Fruit fly (Drosophila melanogaster) whole organism, embryonic: Measurements from ENCODE around the gene Nthl1.

ENCODE experiments used
- ATbp ChIP-seq: fragments of 200-800 bp; sonication (Bioruptor generic); optimal IDR thresholded peaks from 2 replicates; lab custom pipeline; 2017; ENCODE audit warnings: missing biosample characterization, mild to moderate bottlenecking, missing genetic modification characterization, missing genetic modification reagents
- Aef1 ChIP-seq: fragments of 200-800 bp; sonication (Bioruptor generic); IDR thresholded peaks from 3 replicates; pipeline ENCODE4 v1.3.6; 2022; ENCODE audit warnings: missing biosample characterization, missing genetic modification characterization
- C15 ChIP-seq: fragments of 200-800 bp; sonication (Bioruptor generic); IDR thresholded peaks from 3 replicates; pipeline ENCODE4 v1.3.6; 2022; ENCODE audit warnings: missing biosample characterization, missing genetic modification characterization
- CG10147 ChIP-seq: fragments of 200-800 bp; sonication (Bioruptor generic); optimal IDR thresholded peaks from 2 replicates; lab custom pipeline; 2019; ENCODE audit warnings: missing biosample characterization, mild to moderate bottlenecking, missing genetic modification characterization, moderate library complexity
- CG10979 ChIP-seq: fragments of 200-800 bp; sonication (Bioruptor generic); optimal IDR thresholded peaks from 2 replicates; lab custom pipeline; 2018; ENCODE audit warnings: missing biosample characterization, mild to moderate bottlenecking, missing genetic modification characterization, moderate library complexity
- CG11398 ChIP-seq: fragments of 200-800 bp; sonication (Bioruptor generic); optimal IDR thresholded peaks from 2 replicates; lab custom pipeline; 2016; ENCODE audit warnings: missing biosample characterization, missing genetic modification characterization
- CG13775 ChIP-seq: fragments of 200-800 bp; sonication (Bioruptor generic); optimal IDR thresholded peaks from 3 replicates; lab custom pipeline; 2017; ENCODE audit warnings: missing biosample characterization, mild to moderate bottlenecking, missing genetic modification characterization
- CG14667 ChIP-seq: fragments of 200-800 bp; sonication (Bioruptor generic); IDR thresholded peaks from 2 replicates; pipeline ENCODE4 v1.3.6; 2022; ENCODE audit warnings: missing biosample characterization, missing genetic modification characterization
- CG2116 ChIP-seq: fragments of 200-800 bp; sonication (Bioruptor generic); optimal IDR thresholded peaks from 3 replicates; lab custom pipeline; 2018; ENCODE audit warnings: missing biosample characterization, mild to moderate bottlenecking, missing genetic modification characterization
- CG2129 ChIP-seq: fragments of 200-800 bp; sonication (Bioruptor generic); IDR thresholded peaks from 2 replicates; pipeline ENCODE4 v1.3.6; 2022; ENCODE audit warnings: missing biosample characterization, missing genetic modification characterization; ENCODE audit not compliant: partially characterized antibody
- CG3163 ChIP-seq: fragments of 200-800 bp; sonication (Bioruptor generic); optimal IDR thresholded peaks from 3 replicates; lab custom pipeline; 2016; ENCODE audit warnings: missing biosample characterization, missing genetic modification characterization
- CG32772 ChIP-seq: fragments of 200-800 bp; sonication (Bioruptor generic); IDR thresholded peaks from 2 replicates; pipeline ENCODE4 v1.3.6; 2022; ENCODE audit warnings: missing biosample characterization, missing genetic modification characterization
- CG6254 ChIP-seq: fragments of 200-800 bp; sonication (Bioruptor generic); optimal IDR thresholded peaks from 3 replicates; lab custom pipeline; 2017; ENCODE audit warnings: mild to moderate bottlenecking, missing biosample characterization, missing genetic modification reagents, missing genetic modification characterization
- CG7556 ChIP-seq: fragments of 200-800 bp; sonication (Bioruptor generic); optimal IDR thresholded peaks from 2 replicates; lab custom pipeline; 2017; ENCODE audit warnings: missing biosample characterization, mild to moderate bottlenecking, missing genetic modification characterization
- CG9437 ChIP-seq: fragments of 200-800 bp; sonication (Bioruptor generic); optimal IDR thresholded peaks from 2 replicates; lab custom pipeline; 2018; ENCODE audit warnings: missing biosample characterization, mild to moderate bottlenecking, missing genetic modification characterization
- Dek ChIP-seq: fragments of 200-800 bp; sonication (Bioruptor generic); optimal IDR thresholded peaks from 3 replicates; lab custom pipeline; 2019; ENCODE audit warnings: missing biosample characterization, mild to moderate bottlenecking, missing genetic modification characterization, moderate library complexity
- Doc2 ChIP-seq: fragments of 200-800 bp; sonication (Bioruptor generic); IDR thresholded peaks from 2 replicates; pipeline ENCODE4 v1.3.6; 2022; ENCODE audit warnings: missing biosample characterization, missing genetic modification characterization
- Gug ChIP-seq: fragments of 200-800 bp; sonication (Bioruptor generic); IDR thresholded peaks from 4 replicates; pipeline ENCODE4 v1.3.6; 2022; ENCODE audit warnings: missing biosample characterization, missing genetic modification characterization
- HLH3B ChIP-seq: fragments of 200-800 bp; sonication (Bioruptor generic); IDR thresholded peaks from 2 replicates; pipeline ENCODE4 v1.3.6; 2022; ENCODE audit warnings: missing biosample characterization, missing genetic modification characterization
- Hand ChIP-seq: fragments of 200-800 bp; sonication (Bioruptor generic); optimal IDR thresholded peaks from 2 replicates; lab custom pipeline; 2017; ENCODE audit warnings: mild to moderate bottlenecking, missing biosample characterization, missing genetic modification reagents, missing genetic modification characterization
- Hr39 ChIP-seq: fragments of >200 bp; optimal IDR thresholded peaks from 2 replicates; lab custom pipeline; 2017
- Hsf ChIP-seq: fragments of 200-800 bp; sonication (Bioruptor generic); optimal IDR thresholded peaks from 3 replicates; lab custom pipeline; 2016; ENCODE audit warnings: missing biosample characterization, missing genetic modification characterization
- Kr ChIP-seq: fragments of 200-800 bp; sonication (Bioruptor generic); optimal IDR thresholded peaks from 2 replicates; lab custom pipeline; 2017; ENCODE audit warnings: missing biosample characterization, mild to moderate bottlenecking, missing genetic modification characterization
- Lpt ChIP-seq: fragments of >200 bp; optimal IDR thresholded peaks from 2 replicates; lab custom pipeline; 2018; ENCODE audit warnings: missing biosample characterization, missing genetic modification characterization
- Mad ChIP-seq: fragments of 200-800 bp; sonication (Bioruptor generic); optimal IDR thresholded peaks from 2 replicates; lab custom pipeline; 2016; ENCODE audit warnings: missing biosample characterization, missing genetic modification characterization
- Myb ChIP-seq: fragments of 200-800 bp; sonication (Bioruptor generic); optimal IDR thresholded peaks from 2 replicates; lab custom pipeline; 2016; ENCODE audit warnings: missing biosample characterization, missing genetic modification characterization
- NK7.1 ChIP-seq: fragments of 200-800 bp; sonication (Bioruptor generic); optimal IDR thresholded peaks from 3 replicates; lab custom pipeline; 2016; ENCODE audit warnings: missing biosample characterization, missing genetic modification characterization
- Neu2 ChIP-seq: fragments of 200-800 bp; sonication (Bioruptor generic); optimal IDR thresholded peaks from 3 replicates; lab custom pipeline; 2016; ENCODE audit warnings: missing biosample characterization, missing genetic modification characterization, borderline replicate concordance
- Nf-YA ChIP-seq: fragments of 200-800 bp; sonication (Bioruptor generic); IDR thresholded peaks from 2 replicates; pipeline ENCODE4 v1.3.6; 2022; ENCODE audit warnings: missing biosample characterization, missing genetic modification characterization
- Nf-YC ChIP-seq: fragments of 200-800 bp; optimal IDR thresholded peaks from 3 replicates; lab custom pipeline; 2019; ENCODE audit warnings: missing biosample characterization, mild to moderate bottlenecking, missing genetic modification characterization, moderate library complexity
- Sin3A ChIP-seq: fragments of >200 bp; optimal IDR thresholded peaks from 2 replicates; lab custom pipeline; 2018
- TFAM ChIP-seq: fragments of 200-800 bp; sonication (Bioruptor generic); optimal IDR thresholded peaks from 2 replicates; lab custom pipeline; 2017; ENCODE audit warnings: missing biosample characterization, missing genetic modification characterization, inconsistent platforms
- abd-A ChIP-seq: fragments of 200-800 bp; sonication (Bioruptor generic); optimal IDR thresholded peaks from 3 replicates; lab custom pipeline; 2019; ENCODE audit warnings: missing biosample characterization, mild to moderate bottlenecking, missing genetic modification characterization, moderate library complexity
- bigmax ChIP-seq: fragments of 200-800 bp; sonication (Bioruptor generic); optimal IDR thresholded peaks from 2 replicates; lab custom pipeline; 2018; ENCODE audit warnings: missing biosample characterization, mild to moderate bottlenecking, missing genetic modification characterization
- br ChIP-seq: fragments of >200 bp; optimal IDR thresholded peaks from 2 replicates; lab custom pipeline; 2017
- crol ChIP-seq: fragments of 200-800 bp; sonication (Bioruptor generic); IDR thresholded peaks from 2 replicates; pipeline ENCODE4 v1.3.6; 2022; ENCODE audit warnings: missing biosample characterization, missing genetic modification characterization
- dmrt99B ChIP-seq: fragments of 200-800 bp; sonication (Bioruptor generic); optimal IDR thresholded peaks from 2 replicates; lab custom pipeline; 2018; ENCODE audit warnings: missing biosample characterization, mild to moderate bottlenecking, missing genetic modification characterization, moderate library complexity
- grn ChIP-seq: fragments of 200-800 bp; sonication (Bioruptor generic); optimal IDR thresholded peaks from 3 replicates; lab custom pipeline; 2017; ENCODE audit warnings: missing biosample characterization, missing genetic modification characterization
- gsb-n ChIP-seq: fragments of 200-800 bp; sonication (Bioruptor generic); optimal IDR thresholded peaks from 3 replicates; lab custom pipeline; 2018; ENCODE audit warnings: missing biosample characterization, mild to moderate bottlenecking, missing genetic modification characterization
- klu ChIP-seq: fragments of 200-800 bp; sonication (Bioruptor generic); IDR thresholded peaks from 2 replicates; pipeline ENCODE4 v1.3.6; 2022; ENCODE audit warnings: missing biosample characterization, missing genetic modification characterization
- luna ChIP-seq: fragments of 200-800 bp; sonication (Bioruptor generic); optimal IDR thresholded peaks from 2 replicates; lab custom pipeline; 2016; ENCODE audit warnings: missing biosample characterization, missing genetic modification characterization
- mirr ChIP-seq: fragments of 200-800 bp; sonication (Bioruptor generic); optimal IDR thresholded peaks from 3 replicates; lab custom pipeline; 2018; ENCODE audit warnings: missing biosample characterization, mild to moderate bottlenecking, missing genetic modification characterization
- p53 ChIP-seq: fragments of 200-800 bp; sonication (Bioruptor generic); optimal IDR thresholded peaks from 2 replicates; lab custom pipeline; 2016; ENCODE audit warnings: missing biosample characterization, missing genetic modification characterization
- pros ChIP-seq: fragments of 200-800 bp; sonication (Bioruptor generic); optimal IDR thresholded peaks from 3 replicates; lab custom pipeline; 2019; ENCODE audit warnings: missing biosample characterization, mild to moderate bottlenecking, missing genetic modification characterization, moderate library complexity
- ranshi ChIP-seq: fragments of 200-800 bp; sonication (Bioruptor generic); IDR thresholded peaks from 2 replicates; pipeline ENCODE4 v1.3.6; 2022; ENCODE audit warnings: missing biosample characterization, missing genetic modification characterization
- run ChIP-seq: fragments of 200-800 bp; sonication (Bioruptor generic); optimal IDR thresholded peaks from 3 replicates; lab custom pipeline; 2018; ENCODE audit warnings: missing biosample characterization, mild to moderate bottlenecking, missing genetic modification characterization
- sima ChIP-seq: fragments of 200-800 bp; sonication (Bioruptor generic); optimal IDR thresholded peaks from 2 replicates; lab custom pipeline; 2016; ENCODE audit warnings: missing biosample characterization, missing genetic modification characterization
- unc-4 ChIP-seq: fragments of 200-800 bp; sonication (Bioruptor generic); IDR thresholded peaks from 2 replicates; pipeline ENCODE4 v1.3.6; 2022; ENCODE audit warnings: missing biosample characterization, missing genetic modification characterization; ENCODE audit not compliant: partially characterized antibody
- unpg ChIP-seq: fragments of 200-800 bp; sonication (Bioruptor generic); optimal IDR thresholded peaks from 3 replicates; lab custom pipeline; 2018; ENCODE audit warnings: missing biosample characterization, mild to moderate bottlenecking, missing genetic modification characterization, moderate library complexity
- vnd ChIP-seq: fragments of 200-800 bp; sonication (Bioruptor generic); IDR thresholded peaks from 3 replicates; pipeline ENCODE4 v1.3.6; 2022; ENCODE audit warnings: missing biosample characterization, missing genetic modification characterization; ENCODE audit not compliant: partially characterized antibody
- wor ChIP-seq: fragments of 200-800 bp; sonication (Bioruptor generic); IDR thresholded peaks from 2 replicates; pipeline ENCODE4 v1.3.6; 2022; ENCODE audit warnings: missing biosample characterization, missing genetic modification characterization
- zfh1 ChIP-seq: fragments of 200-800 bp; sonication (Bioruptor generic); IDR thresholded peaks from 3 replicates; pipeline ENCODE4 v1.3.6; 2022; ENCODE audit warnings: missing biosample characterization, missing genetic modification characterization

The Nthl1 gene

dm6 chr2L:20974037-20974646 lies 46.5 kb upstream of the Nthl1 start (continued):
- TF ChIP-seq CG7556 (GFP tag; lab: Kevin White, UChicago) (peak; percentile 5), CG2116 (GFP tag; lab: Kevin White, UChicago) (no peak), Nf-YA (no peak), unc-4 (GFP tag; lab: Robert Waterston, UW) (no peak), gsb-n (tag; lab: Kevin White, UChicago) (peak; percentile 62), Hand (GFP tag; lab: Kevin White, UChicago) (no peak), CG9437 (GFP tag; lab: Kevin White, UChicago) (peak; percentile 8), Nf-YC (tag; lab: Kevin White, UChicago) (no peak), TFAM (GFP tag; lab: Kevin White, UChicago) (no peak), CG2129 (no peak), grn (GFP tag; lab: Kevin White, UChicago) (peak; percentile 51), Mad (GFP tag; lab: Kevin White, UChicago) (peak; percentile 32), dmrt99B (tag; lab: Kevin White, UChicago) (peak; percentile 72), ranshi (GFP tag; lab: Robert Waterston, UW) (peak; percentile 45; the same call in 1 of the 2 replicates), klu (GFP tag; lab: Robert Waterston, UW) (no peak), Neu2 (GFP tag; lab: Kevin White, UChicago) (no peak), Kr (GFP tag; lab: Kevin White, UChicago) (no peak), Lpt (GFP tag; lab: Kevin White, UChicago) (no peak), CG10979 (peak; percentile 81), run (no peak), crol (GFP tag; lab: Robert Waterston, UW) (no peak), CG14667 (GFP tag; lab: Robert Waterston, UW) (no peak), CG11398 (no peak), CG6254 (peak; percentile 61), Sin3A (lab: Kevin White, UChicago) (no peak), zfh1 (GFP tag; lab: Robert Waterston, UW) (peak; percentile 74), mirr (GFP tag; lab: Kevin White, UChicago) (no peak), CG13775 (GFP tag; lab: Kevin White, UChicago) (no peak), br (lab: Kevin White, UChicago) (no peak), CG32772 (GFP tag; lab: Robert Waterston, UW) (peak; percentile 53; the same call in 1 of the 2 replicates), Dek (no peak), NK7.1 (GFP tag; lab: Kevin White, UChicago) (no peak), Myb (no peak), sima (GFP tag; lab: Kevin White, UChicago) (no peak), unpg (peak; percentile 74), HLH3B (GFP tag; lab: Robert Waterston, UW) (0 out of 2 replicates have a peak, but pooled peaks have one; percentile 39), wor (GFP tag; lab: Robert Waterston, UW) (peak; percentile 26; the same call in 1 of the 2 replicates), Hsf (peak; percentile 49), Aef1 (GFP tag; lab: Robert Waterston, UW) (no peak), p53 (GFP tag; lab: Kevin White, UChicago) (no peak), luna (GFP tag; lab: Kevin White, UChicago) (no peak), ATbp (peak; percentile 70), pros (no peak), C15 (GFP tag; lab: Robert Waterston, UW) (no peak), Hr39 (lab: Kevin White, UChicago) (no peak), Gug (GFP tag; lab: Robert Waterston, UW) (peak; percentile 24; the same call in 1 of the 4 replicates), vnd (GFP tag; lab: Robert Waterston, UW) (no peak), CG3163 (GFP tag; lab: Kevin White, UChicago) (no peak), CG10147 (GFP tag; lab: Kevin White, UChicago) (no peak), abd-A (tag; lab: Kevin White, UChicago) (no peak), bigmax (GFP tag; lab: Kevin White, UChicago) (no peak), Doc2 (GFP tag; lab: Robert Waterston, UW) (no peak)
